Fruit fly (Drosophila melanogaster) whole organism, embryonic: Measurements from ENCODE around the gene Girdin.
A peak's percentile ranks its signal among the peaks of the same experiment; 100 is the strongest.

ENCODE experiments used
- CG10321 ChIP-seq: fragments of 200-800 bp; sonication (Bioruptor generic); IDR thresholded peaks from 2 replicates; pipeline ENCODE4 v1.3.6; 2022; ENCODE audit warnings: missing biosample characterization, missing genetic modification characterization
- CG11723 ChIP-seq: fragments of 200-800 bp; sonication (Bioruptor generic); optimal IDR thresholded peaks from 2 replicates; lab custom pipeline; 2017; ENCODE audit warnings: missing biosample characterization, mild to moderate bottlenecking, missing genetic modification characterization
- CG12391 ChIP-seq: fragments of 200-800 bp; sonication (Bioruptor generic); optimal IDR thresholded peaks from 3 replicates; lab custom pipeline; 2018; ENCODE audit warnings: missing biosample characterization, mild to moderate bottlenecking, missing genetic modification characterization, moderate library complexity
- CG13775 ChIP-seq: fragments of 200-800 bp; sonication (Bioruptor generic); optimal IDR thresholded peaks from 3 replicates; lab custom pipeline; 2017; ENCODE audit warnings: missing biosample characterization, mild to moderate bottlenecking, missing genetic modification characterization
- CG1603 ChIP-seq: fragments of 200-800 bp; sonication (Bioruptor generic); optimal IDR thresholded peaks from 2 replicates; lab custom pipeline; 2019; ENCODE audit warnings: missing biosample characterization, mild to moderate bottlenecking, missing genetic modification characterization, moderate library complexity
- CG2875 ChIP-seq: fragments of 200-800 bp; sonication (Bioruptor generic); optimal IDR thresholded peaks from 2 replicates; lab custom pipeline; 2017; ENCODE audit warnings: missing biosample characterization, mild to moderate bottlenecking, missing genetic modification characterization, missing genetic modification reagents
- CG3847 ChIP-seq: fragments of 200-800 bp; sonication (Bioruptor generic); IDR thresholded peaks from 2 replicates; pipeline ENCODE4 v1.3.6; 2022; ENCODE audit warnings: missing biosample characterization, missing genetic modification characterization
- CG4617 ChIP-seq: fragments of 200-800 bp; sonication (Bioruptor generic); optimal IDR thresholded peaks from 3 replicates; lab custom pipeline; 2016; ENCODE audit warnings: missing biosample characterization, missing genetic modification characterization, borderline replicate concordance
- CG7556 ChIP-seq: fragments of 200-800 bp; sonication (Bioruptor generic); optimal IDR thresholded peaks from 2 replicates; lab custom pipeline; 2017; ENCODE audit warnings: missing biosample characterization, mild to moderate bottlenecking, missing genetic modification characterization
- CG8281 ChIP-seq: fragments of 200-800 bp; sonication (Bioruptor generic); optimal IDR thresholded peaks from 2 replicates; lab custom pipeline; 2018; ENCODE audit warnings: missing biosample characterization, mild to moderate bottlenecking, missing genetic modification characterization, moderate library complexity
- CG9727 ChIP-seq: fragments of 200-800 bp; sonication (Bioruptor generic); optimal IDR thresholded peaks from 3 replicates; lab custom pipeline; 2017; ENCODE audit warnings: missing biosample characterization, mild to moderate bottlenecking, missing genetic modification characterization
- CG9932 ChIP-seq: fragments of 200-800 bp; sonication (Bioruptor generic); IDR thresholded peaks from 2 replicates; pipeline ENCODE4 v1.3.6; 2022; ENCODE audit warnings: missing biosample characterization, missing genetic modification characterization
- Dll ChIP-seq: fragments of 200-800 bp; sonication (Bioruptor generic); IDR thresholded peaks from 4 replicates; pipeline ENCODE4 v1.3.6; 2022; ENCODE audit warnings: missing biosample characterization, missing genetic modification characterization; ENCODE audit not compliant: partially characterized antibody
- Elba2 ChIP-seq: fragments of 200-800 bp; sonication (Bioruptor generic); optimal IDR thresholded peaks from 3 replicates; lab custom pipeline; 2016; ENCODE audit warnings: missing biosample characterization, missing genetic modification characterization
- Ets65A ChIP-seq: fragments of 200-800 bp; sonication (Bioruptor generic); peaks from one replicate; lab custom pipeline; 2016; ENCODE audit warnings: missing biosample characterization, missing genetic modification characterization
- Hr3 ChIP-seq: fragments of 200-800 bp; sonication (Bioruptor generic); optimal IDR thresholded peaks from 3 replicates; lab custom pipeline; 2016; ENCODE audit warnings: missing biosample characterization, missing genetic modification characterization
- Hr51 ChIP-seq, 2 experiments: fragments of 200-800 bp; sonication (Bioruptor generic); optimal IDR thresholded peaks; 2 replicates in 1 of 2; 3 replicates in 1 of 2; lab custom pipeline; 2016 to 2018; ENCODE audit warnings: missing biosample characterization in 2 of 2, missing genetic modification characterization in 2 of 2, mild to moderate bottlenecking in 1 of 2, moderate library complexity in 1 of 2
- MBD-R2 ChIP-seq: fragments of 200-800 bp; sonication (Bioruptor generic); IDR thresholded peaks from 2 replicates; pipeline ENCODE4 v1.3.6; 2022; ENCODE audit warnings: missing biosample characterization, missing genetic modification characterization
- MESR4 ChIP-seq: fragments of 200-800 bp; sonication (Bioruptor generic); optimal IDR thresholded peaks from 2 replicates; lab custom pipeline; 2018; ENCODE audit warnings: missing biosample characterization, mild to moderate bottlenecking, missing genetic modification characterization, moderate library complexity
- NC2α ChIP-seq: fragments of 200-800 bp; sonication (Bioruptor generic); optimal IDR thresholded peaks from 2 replicates; lab custom pipeline; 2016; ENCODE audit warnings: missing biosample characterization, missing genetic modification characterization
- Poxn ChIP-seq: fragments of 200-800 bp; sonication (Bioruptor generic); IDR thresholded peaks from 2 replicates; pipeline ENCODE4 v1.3.6; 2022; ENCODE audit warnings: missing biosample characterization, missing genetic modification characterization
- bcd ChIP-seq: fragments of 200-800 bp; sonication (Bioruptor generic); optimal IDR thresholded peaks from 2 replicates; lab custom pipeline; 2017; ENCODE audit warnings: missing biosample characterization, mild to moderate bottlenecking, missing genetic modification characterization
- cad ChIP-seq: fragments of >200 bp; optimal IDR thresholded peaks from 2 replicates; lab custom pipeline; 2017; ENCODE audit warnings: missing biosample characterization, missing genetic modification characterization
- dmrt11E ChIP-seq: fragments of 200-800 bp; sonication (Bioruptor generic); optimal IDR thresholded peaks from 3 replicates; lab custom pipeline; 2018; ENCODE audit warnings: missing biosample characterization, mild to moderate bottlenecking, missing genetic modification characterization, moderate library complexity
- fru ChIP-seq: fragments of >200 bp; optimal IDR thresholded peaks from 2 replicates; lab custom pipeline; 2017
- hth ChIP-seq: fragments of >200 bp; optimal IDR thresholded peaks from 2 replicates; lab custom pipeline; 2017; ENCODE audit warnings: inconsistent platforms
- kah ChIP-seq: fragments of 200-800 bp; sonication (Bioruptor generic); optimal IDR thresholded peaks from 2 replicates; lab custom pipeline; 2018; ENCODE audit warnings: missing biosample characterization, mild to moderate bottlenecking, missing genetic modification characterization
- lbe ChIP-seq: fragments of 200-800 bp; sonication (Bioruptor generic); optimal IDR thresholded peaks from 2 replicates; lab custom pipeline; 2016; ENCODE audit warnings: missing biosample characterization, mild to moderate bottlenecking, missing genetic modification characterization
- lilli ChIP-seq: fragments of 200-800 bp; sonication (Bioruptor generic); optimal IDR thresholded peaks from 3 replicates; lab custom pipeline; 2016; ENCODE audit warnings: missing biosample characterization, missing genetic modification characterization
- lola ChIP-seq, 3 experiments: fragments of >200 bp in 2 of 3; fragments of 200-800 bp in 1 of 3; sonication (Bioruptor generic) in 1 of 3; optimal IDR thresholded peaks; 2 replicates each; lab custom pipeline; 2017 to 2019; ENCODE audit warnings: missing biosample characterization in 3 of 3, missing genetic modification characterization in 3 of 3, mild to moderate bottlenecking in 1 of 3, moderate library complexity in 1 of 3
- prd ChIP-seq, 3 experiments: fragments of >200 bp in 2 of 3; fragments of 200-800 bp in 1 of 3; sonication (Bioruptor generic) in 1 of 3; optimal IDR thresholded peaks in 2 of 3; IDR thresholded peaks in 1 of 3; 2 replicates in 2 of 3; 3 replicates in 1 of 3; pipeline versions ENCODE4 v1.3.6 to Lab custom; 2017 to 2022; ENCODE audit warnings: missing biosample characterization in 1 of 3, missing genetic modification characterization in 1 of 3
- pzg ChIP-seq: fragments of 200-800 bp; sonication (Bioruptor generic); optimal IDR thresholded peaks from 3 replicates; lab custom pipeline; 2018; ENCODE audit warnings: missing biosample characterization, mild to moderate bottlenecking, missing genetic modification characterization, moderate library complexity
- row ChIP-seq: fragments of 200-800 bp; sonication (Bioruptor generic); IDR thresholded peaks from 3 replicates; pipeline ENCODE4 v1.3.6; 2022; ENCODE audit warnings: missing biosample characterization, missing genetic modification characterization
- seq ChIP-seq: fragments of 200-800 bp; sonication (Bioruptor generic); IDR thresholded peaks from 2 replicates; pipeline ENCODE4 v1.3.6; 2022; ENCODE audit warnings: missing biosample characterization, missing genetic modification characterization
- sug ChIP-seq: fragments of 200-800 bp; optimal IDR thresholded peaks from 2 replicates; lab custom pipeline; 2019; ENCODE audit warnings: missing biosample characterization, mild to moderate bottlenecking, missing genetic modification characterization, moderate library complexity
- tll ChIP-seq, 2 experiments: fragments of 200-800 bp in 1 of 2; fragments of >200 bp in 1 of 2; sonication (Bioruptor generic) in 1 of 2; optimal IDR thresholded peaks; 2 replicates each; lab custom pipeline; 2017 to 2019; ENCODE audit warnings: missing biosample characterization in 2 of 2, missing genetic modification characterization in 2 of 2, mild to moderate bottlenecking in 1 of 2, moderate library complexity in 1 of 2
- trem ChIP-seq: fragments of 200-800 bp; optimal IDR thresholded peaks from 3 replicates; lab custom pipeline; 2019; ENCODE audit warnings: missing biosample characterization, mild to moderate bottlenecking, missing genetic modification characterization, moderate library complexity
- vnd ChIP-seq: fragments of 200-800 bp; sonication (Bioruptor generic); IDR thresholded peaks from 3 replicates; pipeline ENCODE4 v1.3.6; 2022; ENCODE audit warnings: missing biosample characterization, missing genetic modification characterization; ENCODE audit not compliant: partially characterized antibody
- wek ChIP-seq: fragments of 200-800 bp; sonication (Bioruptor generic); optimal IDR thresholded peaks from 3 replicates; lab custom pipeline; 2018; ENCODE audit warnings: missing biosample characterization, mild to moderate bottlenecking, missing genetic modification characterization, moderate library complexity

Gene Girdin

DNA sequence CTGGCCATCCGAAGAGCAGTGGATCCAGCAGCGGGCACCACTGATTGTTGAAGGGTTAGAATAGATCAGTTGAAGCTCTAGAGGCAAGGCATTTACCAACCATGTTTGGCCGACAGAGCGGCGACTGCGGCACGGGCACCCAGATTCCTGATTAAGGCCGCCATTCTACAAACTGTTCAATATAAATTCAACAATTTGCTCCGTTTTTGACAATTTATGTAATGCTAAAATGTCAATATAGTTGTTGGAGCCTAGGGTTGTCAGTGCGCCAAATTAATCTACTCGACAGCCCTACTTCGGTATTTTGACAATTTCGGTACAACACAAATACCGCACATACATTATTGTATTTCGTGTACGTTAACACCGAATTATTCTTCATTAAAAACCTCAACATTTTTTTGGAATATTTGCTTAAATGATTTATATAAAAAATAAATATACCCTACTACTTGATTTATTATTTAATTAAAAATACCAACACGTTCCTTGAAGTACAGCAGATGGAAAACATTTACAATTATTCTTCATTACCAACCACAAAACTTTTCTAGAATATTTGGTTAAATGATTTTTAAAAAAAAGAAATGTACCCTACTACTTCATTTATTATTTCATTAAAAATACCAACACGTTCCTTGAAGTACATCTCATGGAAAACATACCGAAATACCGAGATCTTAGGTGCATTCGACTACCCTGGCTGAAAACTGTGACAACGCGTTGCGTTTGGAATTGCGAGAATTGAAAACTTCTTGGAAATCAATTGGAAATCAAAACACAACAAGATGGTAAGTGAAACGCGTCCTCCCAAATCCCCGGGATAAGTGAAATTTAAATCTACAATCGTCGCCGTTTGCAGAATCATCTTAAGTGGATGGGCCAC, 19.2 kb upstream of the Girdin start, which contains the start of the genes ND-30 and CG15812 (continued):
- TF ChIP-seq CG8281 (tag; lab: Kevin White, UChicago) (peak; percentile 60), bcd (GFP tag; lab: Kevin White, UChicago) (no peak), trem (peak; percentile 35), NC2α (GFP tag; lab: Kevin White, UChicago) (no peak), vnd (GFP tag; lab: Robert Waterston, UW) (no peak), CG10321 (no peak), MBD-R2 (peak; percentile 69), kah (no peak), wek (no peak), CG7556 (GFP tag; lab: Kevin White, UChicago) (peak; percentile 24), Elba2 (GFP tag; lab: Kevin White, UChicago) (peak; percentile 95), lola (GFP tag; optimal IDR thresholded peaks at IDR 0.05; lab: Kevin White, UChicago) (peak in 1 of 3 experiments; percentile 51), CG4617 (GFP tag; lab: Kevin White, UChicago) (peak; percentile 47), Hr51 (GFP tag; optimal IDR thresholded peaks at IDR 0.05; lab: Kevin White, UChicago) (no peak), Poxn (GFP tag; lab: Robert Waterston, UW) (no peak), CG3847 (0 out of 2 replicates have a peak, but pooled peaks have one; percentile 5), CG11723 (GFP tag; lab: Kevin White, UChicago) (no peak), Dll (GFP tag; lab: Robert Waterston, UW) (0 out of 4 replicates have a peak, but pooled peaks have one; percentile 14), Ets65A (GFP tag; lab: Kevin White, UChicago) (peak; percentile 60), dmrt11E (peak; percentile 40), Hr3 (GFP tag; lab: Kevin White, UChicago) (peak; percentile 46), lbe (GFP tag; lab: Kevin White, UChicago) (no peak), sug (peak; percentile 30), pzg (GFP tag; lab: Kevin White, UChicago) (peak; percentile 35), prd (optimal IDR thresholded peaks at IDR 0.05; lab: Kevin White, UChicago) (no peak), prd (GFP tag; IDR thresholded peaks at IDR 0.05; lab: Robert Waterston, UW) (0 out of 3 replicates have a peak, but pooled peaks have one; percentile 12), row (GFP tag; lab: Robert Waterston, UW) (peak; percentile 73), CG2875 (GFP tag; lab: Kevin White, UChicago) (no peak), CG12391 (tag; lab: Kevin White, UChicago) (peak; percentile 58), CG9932 (0 out of 2 replicates have a peak, but pooled peaks have one; percentile 16), MESR4 (GFP tag; lab: Kevin White, UChicago) (peak; percentile 92), CG1603 (tag; lab: Kevin White, UChicago) (peak; percentile 99), fru (no peak), CG9727 (GFP tag; lab: Kevin White, UChicago) (peak; percentile 4), seq (GFP tag; lab: Robert Waterston, UW) (0 out of 2 replicates have a peak, but pooled peaks have one; percentile 23), hth (lab: Kevin White, UChicago) (no peak), lilli (GFP tag; lab: Kevin White, UChicago) (peak; percentile 11), cad (GFP tag; lab: Kevin White, UChicago) (no peak), tll (GFP tag; optimal IDR thresholded peaks at IDR 0.05; lab: Kevin White, UChicago) (no peak), CG13775 (GFP tag; lab: Kevin White, UChicago) (peak; percentile 6)
